Fruit fly (Drosophila melanogaster) whole organism, embryonic: ENCODE results near the gene Snup.

Experiments
- Blimp-1 ChIP-seq: fragments of 200-800 bp; sonication (Bioruptor generic); optimal IDR thresholded peaks from 3 replicates; lab custom pipeline; 2018; ENCODE audit warnings: missing biosample characterization, missing genetic modification characterization, mild to moderate bottlenecking, moderate library complexity, missing genetic modification reagents
- CG6272 ChIP-seq: fragments of 200-800 bp; sonication (Bioruptor generic); IDR thresholded peaks from 2 replicates; pipeline ENCODE4 v1.3.6; 2022; ENCODE audit warnings: missing biosample characterization, missing genetic modification characterization
- CG9932 ChIP-seq: fragments of 200-800 bp; sonication (Bioruptor generic); IDR thresholded peaks from 2 replicates; pipeline ENCODE4 v1.3.6; 2022; ENCODE audit warnings: missing biosample characterization, missing genetic modification characterization
- Fer1 ChIP-seq: fragments of 200-800 bp; sonication (Bioruptor generic); optimal IDR thresholded peaks from 2 replicates; lab custom pipeline; 2017; ENCODE audit warnings: missing biosample characterization, mild to moderate bottlenecking, missing genetic modification characterization
- Gug ChIP-seq: fragments of 200-800 bp; sonication (Bioruptor generic); IDR thresholded peaks from 4 replicates; pipeline ENCODE4 v1.3.6; 2022; ENCODE audit warnings: missing biosample characterization, missing genetic modification characterization
- disco-r ChIP-seq: fragments of 200-800 bp; sonication (Bioruptor generic); optimal IDR thresholded peaks from 2 replicates; lab custom pipeline; 2016; ENCODE audit warnings: missing biosample characterization, missing genetic modification characterization
- pan ChIP-seq, 4 experiments: fragments of >200 bp in 3 of 4; fragments of 200-800 bp in 1 of 4; sonication (Bioruptor generic) in 1 of 4; optimal IDR thresholded peaks in 3 of 4; IDR thresholded peaks in 1 of 4; 2 replicates each; pipeline versions ENCODE4 v1.3.6 to Lab custom; 2017 to 2022; ENCODE audit warnings: missing biosample characterization in 2 of 4, missing genetic modification characterization in 2 of 4, mixed read lengths in 1 of 4
- ranshi ChIP-seq: fragments of 200-800 bp; sonication (Bioruptor generic); IDR thresholded peaks from 2 replicates; pipeline ENCODE4 v1.3.6; 2022; ENCODE audit warnings: missing biosample characterization, missing genetic modification characterization
- schlank ChIP-seq: fragments of 200-800 bp; sonication (Bioruptor generic); optimal IDR thresholded peaks from 2 replicates; lab custom pipeline; 2018; ENCODE audit warnings: missing biosample characterization, mild to moderate bottlenecking, missing genetic modification characterization

- no peak for TF ChIP-seq disco-r (GFP tag; lab: Kevin White, UChicago)
- TF ChIP-seq Gug (GFP tag; lab: Robert Waterston, UW): no peak
- no peak for TF ChIP-seq Blimp-1 (GFP tag; lab: Kevin White, UChicago)
- TF ChIP-seq Fer1 (GFP tag; lab: Kevin White, UChicago): no peak
- TF ChIP-seq ranshi (GFP tag; lab: Robert Waterston, UW): no peak
- TF ChIP-seq CG6272 (GFP tag; lab: Robert Waterston, UW): no peak
- TF ChIP-seq pan (optimal IDR thresholded peaks at IDR 0.05; lab: Kevin White, UChicago): no peak
- no peak for TF ChIP-seq pan (GFP tag; optimal IDR thresholded peaks at IDR 0.05 in 1 of 2, IDR thresholded peaks at IDR 0.05 in 1 of 2)
- no peak for TF ChIP-seq CG9932 (GFP tag; lab: Robert Waterston, UW)
- no peak for TF ChIP-seq schlank
Observed at dm6 chr3L:2702474-2702873, 50.6 kb downstream of the Snup start.
